Fruit fly (Drosophila melanogaster) whole organism, prepupa: ENCODE data around the gene Dsor1.
A peak's percentile ranks its signal among the peaks of the same experiment; 100 is the strongest.

Experiments
- Blimp-1 ChIP-seq: fragments of 200-800 bp; sonication (Bioruptor generic); optimal IDR thresholded peaks from 3 replicates; lab custom pipeline; 2017; ENCODE audit warnings: missing biosample characterization, missing genetic modification characterization, mild to moderate bottlenecking, moderate library complexity, missing genetic modification reagents
- CG10669 ChIP-seq: fragments of 200-800 bp; sonication (Bioruptor generic); optimal IDR thresholded peaks from 3 replicates; lab custom pipeline; 2018; ENCODE audit warnings: missing biosample characterization, mild to moderate bottlenecking, missing genetic modification characterization, moderate library complexity
- CG15336 ChIP-seq: fragments of 200-800 bp; sonication (Bioruptor generic); IDR thresholded peaks from 2 replicates; pipeline ENCODE4 v1.3.6; 2022; ENCODE audit warnings: missing biosample characterization, missing genetic modification characterization
- CG1621 ChIP-seq: fragments of 200-800 bp; sonication (Bioruptor generic); optimal IDR thresholded peaks from 3 replicates; lab custom pipeline; 2018; ENCODE audit warnings: missing biosample characterization, mild to moderate bottlenecking, missing genetic modification characterization
- CG3032 ChIP-seq: fragments of 200-800 bp; optimal IDR thresholded peaks from 2 replicates; lab custom pipeline; 2019; ENCODE audit warnings: missing biosample characterization, mild to moderate bottlenecking, missing genetic modification characterization, moderate library complexity
- CG31627 ChIP-seq: fragments of 200-800 bp; sonication (Bioruptor generic); optimal IDR thresholded peaks from 3 replicates; lab custom pipeline; 2016; ENCODE audit warnings: missing biosample characterization, missing genetic modification characterization
- CG34406 ChIP-seq: fragments of 200-800 bp; sonication (Bioruptor generic); optimal IDR thresholded peaks from 3 replicates; lab custom pipeline; 2016; ENCODE audit warnings: missing biosample characterization, missing genetic modification characterization
- CG4318 ChIP-seq: fragments of 200-800 bp; sonication (Bioruptor generic); optimal IDR thresholded peaks from 3 replicates; lab custom pipeline; 2017; ENCODE audit warnings: missing biosample characterization, mild to moderate bottlenecking, missing genetic modification characterization
- CG6163 ChIP-seq: fragments of 200-800 bp; sonication (Bioruptor generic); IDR thresholded peaks from 3 replicates; pipeline ENCODE4 v1.3.6; 2022; ENCODE audit warnings: missing biosample characterization, missing genetic modification characterization
- CG6792 ChIP-seq: fragments of 200-800 bp; sonication (Bioruptor generic); optimal IDR thresholded peaks from 3 replicates; lab custom pipeline; 2016; ENCODE audit warnings: missing biosample characterization, missing genetic modification characterization
- CG6808 ChIP-seq: fragments of 200-800 bp; sonication (Bioruptor generic); optimal IDR thresholded peaks from 3 replicates; lab custom pipeline; 2017; ENCODE audit warnings: missing biosample characterization, missing genetic modification characterization, mild to moderate bottlenecking, moderate library complexity, missing genetic modification reagents
- CG6854 ChIP-seq: fragments of 200-800 bp; sonication (Bioruptor generic); optimal IDR thresholded peaks from 2 replicates; lab custom pipeline; 2017; ENCODE audit warnings: missing biosample characterization, mild to moderate bottlenecking, missing genetic modification characterization
- CG8119 ChIP-seq: fragments of 200-800 bp; sonication (Bioruptor generic); IDR thresholded peaks from 3 replicates; pipeline ENCODE4 v1.3.6; 2022; ENCODE audit warnings: missing biosample characterization, missing genetic modification characterization
- CG8319 ChIP-seq: fragments of 200-800 bp; sonication (Bioruptor generic); optimal IDR thresholded peaks from 3 replicates; lab custom pipeline; 2016; ENCODE audit warnings: missing biosample characterization, missing genetic modification characterization
- CG8632 ChIP-seq: fragments of 200-800 bp; sonication (Bioruptor generic); optimal IDR thresholded peaks from 3 replicates; lab custom pipeline; 2016; ENCODE audit warnings: missing biosample characterization, missing genetic modification characterization
- CG9139 ChIP-seq: fragments of 200-800 bp; sonication (Bioruptor generic); optimal IDR thresholded peaks from 3 replicates; lab custom pipeline; 2017; ENCODE audit warnings: missing biosample characterization, mild to moderate bottlenecking, missing genetic modification characterization
- Eip75B ChIP-seq: fragments of 200-800 bp; sonication (Bioruptor generic); optimal IDR thresholded peaks from 3 replicates; lab custom pipeline; 2016; ENCODE audit warnings: missing biosample characterization, missing genetic modification characterization
- Eip78C ChIP-seq: fragments of 200-800 bp; sonication (Bioruptor generic); peaks from one replicate; lab custom pipeline; 2016; ENCODE audit warnings: missing biosample characterization, missing genetic modification characterization
- Eip93F ChIP-seq: fragments of 200-800 bp; sonication (Bioruptor generic); optimal IDR thresholded peaks from 2 replicates; lab custom pipeline; 2016; ENCODE audit warnings: missing biosample characterization, mild to moderate bottlenecking, missing genetic modification characterization
- Ets96B ChIP-seq: fragments of 200-800 bp; optimal IDR thresholded peaks from 2 replicates; lab custom pipeline; 2019; ENCODE audit warnings: missing biosample characterization, mild to moderate bottlenecking, missing genetic modification characterization, moderate library complexity
- Gug ChIP-seq: fragments of 200-800 bp; sonication (Bioruptor generic); IDR thresholded peaks from 2 replicates; pipeline ENCODE4 v1.3.6; 2022; ENCODE audit warnings: missing biosample characterization, missing genetic modification characterization
- Hr38 ChIP-seq: sonication (Bioruptor generic); optimal IDR thresholded peaks from 2 replicates; lab custom pipeline; 2016; ENCODE audit warnings: missing biosample characterization, missing genetic modification characterization
- Hr39 ChIP-seq: fragments of 200-800 bp; sonication (Bioruptor generic); optimal IDR thresholded peaks from 2 replicates; lab custom pipeline; 2016; ENCODE audit warnings: missing biosample characterization, missing genetic modification characterization
- Lpt ChIP-seq: fragments of 200-800 bp; sonication (Bioruptor generic); optimal IDR thresholded peaks from 3 replicates; lab custom pipeline; 2016; ENCODE audit warnings: missing biosample characterization, missing genetic modification characterization
- OdsH ChIP-seq: fragments of 200-800 bp; sonication (Bioruptor generic); optimal IDR thresholded peaks from 3 replicates; lab custom pipeline; 2016; ENCODE audit warnings: missing biosample characterization, missing genetic modification characterization
- Smox ChIP-seq: fragments of 200-800 bp; sonication (Bioruptor generic); optimal IDR thresholded peaks from 3 replicates; lab custom pipeline; 2016; ENCODE audit warnings: missing biosample characterization, missing genetic modification characterization
- Sox102F ChIP-seq: fragments of 200-800 bp; sonication (Bioruptor generic); optimal IDR thresholded peaks from 2 replicates; lab custom pipeline; 2016; ENCODE audit warnings: missing biosample characterization, mild to moderate bottlenecking, missing genetic modification characterization
- acj6 ChIP-seq: fragments of 200-800 bp; sonication (Bioruptor generic); optimal IDR thresholded peaks from 3 replicates; lab custom pipeline; 2016; ENCODE audit warnings: missing biosample characterization, missing genetic modification characterization
- dsx ChIP-seq: fragments of 200-800 bp; optimal IDR thresholded peaks from 3 replicates; lab custom pipeline; 2019; ENCODE audit warnings: missing biosample characterization, mild to moderate bottlenecking, missing genetic modification characterization, moderate library complexity; ENCODE audit not compliant: poor library complexity, severe bottlenecking
- eg ChIP-seq: fragments of 200-800 bp; sonication (Bioruptor generic); IDR thresholded peaks from 3 replicates; pipeline ENCODE4 v1.3.6; 2022; ENCODE audit warnings: missing biosample characterization, missing genetic modification characterization
- esn ChIP-seq: fragments of 200-800 bp; sonication (Bioruptor generic); optimal IDR thresholded peaks from 2 replicates; lab custom pipeline; 2016; ENCODE audit warnings: missing biosample characterization, mild to moderate bottlenecking, missing genetic modification characterization, moderate library complexity
- fd85E ChIP-seq: fragments of 200-800 bp; sonication (Bioruptor generic); optimal IDR thresholded peaks from 3 replicates; lab custom pipeline; 2016; ENCODE audit warnings: missing biosample characterization, missing genetic modification characterization
- fkh ChIP-seq: fragments of 200-800 bp; sonication (Bioruptor generic); optimal IDR thresholded peaks from 3 replicates; lab custom pipeline; 2017; ENCODE audit warnings: missing biosample characterization, mild to moderate bottlenecking, missing genetic modification characterization, moderate library complexity
- lz ChIP-seq: fragments of 200-800 bp; sonication (Bioruptor generic); optimal IDR thresholded peaks from 3 replicates; lab custom pipeline; 2016; ENCODE audit warnings: missing biosample characterization, missing genetic modification characterization
- pdm3 ChIP-seq: fragments of 200-800 bp; sonication (Bioruptor generic); optimal IDR thresholded peaks from 3 replicates; lab custom pipeline; 2016; ENCODE audit warnings: missing biosample characterization, missing genetic modification characterization
- salr ChIP-seq, 2 experiments: fragments of 200-800 bp; sonication (Bioruptor generic); optimal IDR thresholded peaks; 3 replicates each; lab custom pipeline; 2016 to 2018; ENCODE audit warnings: missing biosample characterization in 2 of 2, missing genetic modification characterization in 2 of 2, mild to moderate bottlenecking in 1 of 2
- spab ChIP-seq: fragments of 200-800 bp; sonication (Bioruptor generic); optimal IDR thresholded peaks from 2 replicates; lab custom pipeline; 2017; ENCODE audit warnings: missing biosample characterization, mild to moderate bottlenecking, missing genetic modification characterization, missing genetic modification reagents
- ss ChIP-seq, 2 experiments: fragments of 200-800 bp; sonication (Bioruptor generic); optimal IDR thresholded peaks; 2 replicates in 1 of 2; 3 replicates in 1 of 2; lab custom pipeline; 2017 to 2018; ENCODE audit warnings: mild to moderate bottlenecking in 2 of 2, missing biosample characterization in 2 of 2, missing genetic modification characterization in 2 of 2, moderate library complexity in 1 of 2
- svp ChIP-seq: fragments of 200-800 bp; sonication (Bioruptor generic); peaks from one replicate; lab custom pipeline; 2016; ENCODE audit warnings: missing biosample characterization, missing genetic modification characterization
- topi ChIP-seq: fragments of 200-800 bp; sonication (Bioruptor generic); optimal IDR thresholded peaks from 3 replicates; lab custom pipeline; 2016; ENCODE audit warnings: missing biosample characterization, missing genetic modification characterization
- vri ChIP-seq: fragments of 200-800 bp; sonication (Bioruptor generic); optimal IDR thresholded peaks from 3 replicates; lab custom pipeline; 2016; ENCODE audit warnings: missing biosample characterization, mild to moderate bottlenecking, missing genetic modification characterization

The Dsor1 gene

dm6 chrX:9284024-9284738 lies 37.0 kb downstream of the Dsor1 start, which contains the start of gene lz:
Gene lz (plus strand): TSS chrX:9284649.
- TF ChIP-seq CG6854 (GFP tag; lab: Kevin White, UChicago) (peak; percentile 11), CG34406 (no peak), Eip93F (GFP tag; lab: Kevin White, UChicago) (no peak), eg (GFP tag; lab: Robert Waterston, UW) (peak; percentile 38; the same call in 1 of the 3 replicates), dsx (no peak), acj6 (GFP tag; lab: Kevin White, UChicago) (no peak), ss (GFP tag; optimal IDR thresholded peaks at IDR 0.05; lab: Kevin White, UChicago) (peak; percentile 2 to 7), topi (no peak), Eip75B (GFP tag; lab: Kevin White, UChicago) (no peak), spab (no peak), CG8319 (GFP tag; lab: Kevin White, UChicago) (no peak), CG8119 (GFP tag; lab: Robert Waterston, UW) (peak; percentile 66; the same call in 2 of the 3 replicates), CG6163 (GFP tag; lab: Robert Waterston, UW) (peak; percentile 8; the same call in 1 of the 3 replicates), fd85E (GFP tag; lab: Kevin White, UChicago) (no peak), Eip78C (GFP tag; lab: Kevin White, UChicago) (peak; percentile 44), Gug (GFP tag; lab: Robert Waterston, UW) (no peak), lz (GFP tag; lab: Kevin White, UChicago) (no peak), CG15336 (GFP tag; lab: Robert Waterston, UW) (peak; percentile 35; the same call in 1 of the 2 replicates), CG31627 (GFP tag; lab: Kevin White, UChicago) (no peak)

DNA sequence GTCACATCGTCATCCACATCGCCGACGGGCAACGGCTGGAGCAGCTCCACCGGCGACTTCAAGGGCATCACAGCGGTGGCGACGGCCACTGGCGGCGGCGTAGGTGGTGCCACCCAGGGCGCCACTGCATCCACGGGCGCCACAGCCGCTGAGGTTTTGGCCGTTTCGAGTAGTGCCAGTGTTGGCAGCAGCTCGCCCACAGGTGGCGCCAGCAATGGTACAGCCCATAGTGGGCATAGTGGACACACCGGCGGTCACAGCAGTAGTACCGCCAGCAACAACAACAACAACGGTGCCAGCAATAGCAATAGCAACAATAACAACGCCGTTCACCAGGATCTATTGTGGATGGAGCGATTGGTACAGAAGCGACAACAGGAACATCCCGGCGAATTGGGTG lies 39.2 kb downstream of the Dsor1 start:
- no peak for TF ChIP-seq pdm3
- peak; percentile 3 for TF ChIP-seq Eip78C (GFP tag; lab: Kevin White, UChicago)
- TF ChIP-seq CG34406, result no peak
- no peak for TF ChIP-seq CG6792 (GFP tag; lab: Kevin White, UChicago)

DNA sequence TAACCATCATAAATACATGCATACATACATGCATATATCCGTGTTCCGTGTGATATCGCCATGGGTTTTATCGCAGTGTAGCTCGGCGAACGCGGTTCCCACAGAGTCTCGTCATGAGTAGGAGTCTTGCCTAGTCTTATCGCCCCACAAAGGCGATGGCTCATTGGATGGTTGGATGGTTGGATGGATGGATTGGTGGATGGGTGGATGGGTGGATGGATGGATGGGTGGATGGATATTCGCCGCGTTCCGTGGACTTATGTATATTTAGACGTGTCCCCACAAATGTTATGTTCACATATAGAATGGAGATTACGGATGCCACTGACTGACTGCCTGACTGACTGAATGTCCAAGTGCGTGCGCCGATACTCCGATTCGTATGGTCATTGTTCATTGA lies 44.1 kb downstream of the Dsor1 start:
- TF ChIP-seq svp (GFP tag; lab: Kevin White, UChicago) (no peak), CG1621 (tag; lab: Kevin White, UChicago) (no peak), Hr39 (GFP tag; lab: Kevin White, UChicago) (no peak), Lpt (no peak), salr (GFP tag; optimal IDR thresholded peaks at IDR 0.05; lab: Kevin White, UChicago) (no peak), spab (no peak), vri (GFP tag; lab: Kevin White, UChicago) (no peak), CG9139 (GFP tag; lab: Kevin White, UChicago) (no peak), OdsH (GFP tag; lab: Kevin White, UChicago) (no peak), lz (GFP tag; lab: Kevin White, UChicago) (no peak), CG8119 (GFP tag; lab: Robert Waterston, UW) (no peak), Hr38 (GFP tag; lab: Kevin White, UChicago) (no peak), CG4318 (GFP tag; lab: Kevin White, UChicago) (no peak), CG6163 (GFP tag; lab: Robert Waterston, UW) (no peak), CG8632 (GFP tag; lab: Kevin White, UChicago) (no peak), esn (GFP tag; lab: Kevin White, UChicago) (no peak), CG6808 (GFP tag; lab: Kevin White, UChicago) (no peak), CG34406 (no peak)

dm6 chrX:9295518-9295917 lies 48.4 kb downstream of the Dsor1 start:
- TF ChIP-seq Hr39 (GFP tag; lab: Kevin White, UChicago), result peak; percentile 16
- TF ChIP-seq dsx, result no peak
- 0 out of 3 replicates have a peak, but pooled peaks have one; percentile 10 for TF ChIP-seq eg (GFP tag; lab: Robert Waterston, UW)
- no peak for TF ChIP-seq Smox
- peak; percentile 53 for TF ChIP-seq Eip78C (GFP tag; lab: Kevin White, UChicago)
- TF ChIP-seq acj6 (GFP tag; lab: Kevin White, UChicago), result peak; percentile 12
- peak; percentile 2 for TF ChIP-seq esn (GFP tag; lab: Kevin White, UChicago)
- no peak for TF ChIP-seq Blimp-1
- TF ChIP-seq Sox102F (GFP tag; lab: Kevin White, UChicago), result no peak
- TF ChIP-seq CG6163 (GFP tag; lab: Robert Waterston, UW), result peak; percentile 54; the same call in 2 of the 3 replicates
- peak; percentile 20 for TF ChIP-seq Ets96B (tag; lab: Kevin White, UChicago)
- peak; percentile 26 for TF ChIP-seq CG3032 (tag; lab: Kevin White, UChicago)
- TF ChIP-seq CG15336 (GFP tag; lab: Robert Waterston, UW), result 0 out of 2 replicates have a peak, but pooled peaks have one; percentile 14
- TF ChIP-seq CG31627 (GFP tag; lab: Kevin White, UChicago), result peak; percentile 1
- TF ChIP-seq Gug (GFP tag; lab: Robert Waterston, UW), result no peak
- no peak for TF ChIP-seq Hr38 (GFP tag; lab: Kevin White, UChicago)
- TF ChIP-seq ss (GFP tag; optimal IDR thresholded peaks at IDR 0.05; lab: Kevin White, UChicago), result peak in 1 of 2 experiments; percentile 16
- TF ChIP-seq svp (GFP tag; lab: Kevin White, UChicago), result peak; percentile 21
- TF ChIP-seq fkh (GFP tag; lab: Kevin White, UChicago), result no peak
- peak; percentile 2 for TF ChIP-seq CG10669 (GFP tag; lab: Kevin White, UChicago)
- TF ChIP-seq salr (GFP tag; optimal IDR thresholded peaks at IDR 0.05; lab: Kevin White, UChicago), result peak in 1 of 2 experiments; percentile 2
- TF ChIP-seq lz (GFP tag; lab: Kevin White, UChicago), result peak; percentile 33
- TF ChIP-seq Lpt, result no peak
